Worm (Caenorhabditis elegans) whole organism, young adult: Measurements from ENCODE around the gene wdr-31.

Experiments used
- bed-2 ChIP-seq: fragments of 200-800 bp; sonication (Bioruptor generic); IDR thresholded peaks from 2 replicates; pipeline ENCODE4 v1.3.6; 2022; ENCODE audit warnings: missing genetic modification reagents, missing genetic modification characterization, missing compliant biosample characterization
- hmg-1.2 ChIP-seq: fragments of 200-800 bp; sonication (Bioruptor generic); IDR thresholded peaks from 2 replicates; pipeline ENCODE4 v1.3.6; 2022; ENCODE audit warnings: missing genetic modification reagents, missing genetic modification characterization, missing compliant biosample characterization
- unc-130 ChIP-seq: sonication (generic microtip); optimal IDR thresholded peaks from 2 replicates; lab custom pipeline; 2016; ENCODE audit warnings: missing genetic modification reagents, missing genetic modification characterization, missing compliant biosample characterization

ce11 chrII:2749595-2750048, 14.5 kb upstream of the wdr-31 start, which contains the start of gene F29A7.4:
- TF ChIP-seq hmg-1.2 = no peak
- no peak for TF ChIP-seq unc-130 (GFP tag; lab: Kevin White, UChicago)
- TF ChIP-seq bed-2 (GFP tag; lab: Robert Waterston, UW) = no peak
